Fruit fly (Drosophila melanogaster): ENCODE data around the gene Rsod.

- TF ChIP-seq Crg-1 (GFP tag; optimal IDR thresholded peaks at IDR 0.05) (no peak), CG7101 (tag; optimal IDR thresholded peaks at IDR 0.05) (no peak), cic (GFP tag; optimal IDR thresholded peaks at IDR 0.05) (no peak), Mnt (GFP tag; optimal IDR thresholded peaks at IDR 0.05) (no peak), Hr96 (GFP tag; optimal IDR thresholded peaks at IDR 0.05) (no peak), ovo (GFP tag; optimal IDR thresholded peaks at IDR 0.05) (no peak), CG12768 (GFP tag; optimal IDR thresholded peaks at IDR 0.05) (no peak), CG7045 (GFP tag; optimal IDR thresholded peaks at IDR 0.05) (no peak), Clk (GFP tag; optimal IDR thresholded peaks at IDR 0.05) (no peak), bab1 (GFP tag; optimal IDR thresholded peaks at IDR 0.05) (no peak)
Measured at dm6 chr3R:30124635-30125034, 46.4 kb downstream of the Rsod start, which contains the start of gene CG45073.

Data from whole organism, adult.